Fruit fly (Drosophila melanogaster) whole organism, wandering third instar larva: ENCODE data around the gene CG7519.

Experiments used
- Abd-B ChIP-seq: fragments of >200 bp; optimal IDR thresholded peaks from 2 replicates; lab custom pipeline; 2017; ENCODE audit warnings: missing biosample characterization, missing genetic modification characterization
- CrebA ChIP-seq: fragments of 200-800 bp; sonication (Bioruptor generic); optimal IDR thresholded peaks from 2 replicates; lab custom pipeline; 2016; ENCODE audit warnings: missing biosample characterization, mild to moderate bottlenecking, missing genetic modification characterization, borderline replicate concordance
- Jra ChIP-seq: sonication (Bioruptor generic); optimal IDR thresholded peaks from 2 replicates; lab custom pipeline; 2016; ENCODE audit warnings: missing biosample characterization, missing genetic modification characterization
- br ChIP-seq: fragments of 200-800 bp; sonication (Bioruptor generic); optimal IDR thresholded peaks from 2 replicates; lab custom pipeline; 2016; ENCODE audit warnings: missing biosample characterization, missing genetic modification characterization
- lola ChIP-seq: fragments of >200 bp; optimal IDR thresholded peaks from 2 replicates; lab custom pipeline; 2017; ENCODE audit warnings: missing biosample characterization, missing genetic modification characterization
- psq ChIP-seq: fragments of 200-800 bp; sonication (Bioruptor generic); optimal IDR thresholded peaks from 3 replicates; lab custom pipeline; 2017; ENCODE audit warnings: missing biosample characterization, mild to moderate bottlenecking, missing genetic modification characterization, moderate library complexity
- usp ChIP-seq: fragments of >200 bp; optimal IDR thresholded peaks from 2 replicates; lab custom pipeline; 2017; ENCODE audit warnings: missing biosample characterization, missing genetic modification characterization

- TF ChIP-seq usp (GFP tag; lab: Kevin White, UChicago), result no peak
- no peak for TF ChIP-seq CrebA
- TF ChIP-seq Jra (GFP tag; lab: Kevin White, UChicago), result no peak
- TF ChIP-seq lola (GFP tag; lab: Kevin White, UChicago), result no peak
- TF ChIP-seq psq (GFP tag; lab: Kevin White, UChicago), result no peak
- no peak for TF ChIP-seq Abd-B (GFP tag; lab: Kevin White, UChicago)
- no peak for TF ChIP-seq br
Observed at dm6 chr3L:21453623-21454022, 39.3 kb upstream of the CG7519 start.
